Fruit fly (Drosophila melanogaster) whole organism, larva: ENCODE measurements around the gene Agpat2.
A peak's percentile ranks its signal among the peaks of the same experiment; 100 is the strongest.

Experiments used
- noc ChIP-seq: fragments of 200-800 bp; sonication (Bioruptor generic); optimal IDR thresholded peaks from 3 replicates; lab custom pipeline; 2019; ENCODE audit warnings: missing biosample characterization, mild to moderate bottlenecking, missing genetic modification characterization, moderate library complexity

The Agpat2 gene

dm6 chr2L:8463144-8464106, at the start of gene Agpat2:
Gene Agpat2 (minus strand): TSS chr2L:8463994.
- peak; percentile 55 for TF ChIP-seq noc

- TF ChIP-seq noc = no peak
Observed at dm6 chr2L:8511723-8512122, 47.9 kb upstream of the Agpat2 start, which contains the start of gene CG13096. Gene CG13096 (minus strand): TSS chr2L:8511866.

- no peak for TF ChIP-seq noc
Observed at dm6 chr2L:8506729-8507128, 42.9 kb upstream of the Agpat2 start, which contains the start of gene Dh31. Gene Dh31 (minus strand): TSS chr2L:8506845.

dm6 chr2L:8496269-8496668, 32.5 kb upstream of the Agpat2 start, which contains the start of gene Bace:
Gene Bace (minus strand): TSS chr2L:8496307.
- no peak for TF ChIP-seq noc

- TF ChIP-seq noc = no peak
Observed at dm6 chr2L:8490439-8490838, 26.6 kb upstream of the Agpat2 start, which contains the start of gene CG43400. Gene CG43400 (plus strand): TSS chr2L:8490739.

dm6 chr2L:8488735-8489134, 24.9 kb upstream of the Agpat2 start, which contains the start of gene CG13088:
Gene CG13088 (plus strand): TSS chr2L:8488981.
- no peak for TF ChIP-seq noc

- TF ChIP-seq noc = no peak
Observed at dm6 chr2L:8485562-8485961, 21.8 kb upstream of the Agpat2 start.

- TF ChIP-seq noc = no peak
Observed at dm6 chr2L:8481623-8482424, 18.0 kb upstream of the Agpat2 start, which contains the start of gene CG43796. Gene CG43796 (plus strand): TSS chr2L:8482374.

- TF ChIP-seq noc = peak; percentile 3
Observed at dm6 chr2L:8480825-8481224, 17.0 kb upstream of the Agpat2 start.

dm6 chr2L:8478911-8479706, 15.3 kb upstream of the Agpat2 start:
- TF ChIP-seq noc = no peak

- TF ChIP-seq noc = no peak
Observed at dm6 chr2L:8478379-8478778, 14.6 kb upstream of the Agpat2 start.

- TF ChIP-seq noc = no peak
Observed at dm6 chr2L:8477971-8478370, 14.2 kb upstream of the Agpat2 start.

dm6 chr2L:8477049-8477448, 13.3 kb upstream of the Agpat2 start, which contains the start of gene CheA29a:
Gene CheA29a (plus strand): TSS chr2L:8477349.
- no peak for TF ChIP-seq noc

dm6 chr2L:8473448-8473847, 9.7 kb upstream of the Agpat2 start:
- no peak for TF ChIP-seq noc

dm6 chr2L:8471667-8472066, 7.9 kb upstream of the Agpat2 start:
- TF ChIP-seq noc = no peak
